Worm (Caenorhabditis elegans) whole organism, L4 larva: Measurements from ENCODE around the gene T19D12.5.

Source experiments
- F26F4.8 ChIP-seq: fragments of 200-800 bp; sonication (Bioruptor generic); conservative IDR thresholded peaks from 2 replicates; pipeline ENCODE4 v1.3.6; 2022; ENCODE audit warnings: missing genetic modification characterization, missing compliant biosample characterization
- F37D6.2 ChIP-seq: sonication (generic microtip); optimal IDR thresholded peaks from 2 replicates; lab custom pipeline; 2016; ENCODE audit warnings: mild to moderate bottlenecking, missing genetic modification characterization, missing compliant biosample characterization
- F49E8.2 ChIP-seq: sonication (generic microtip); optimal IDR thresholded peaks from 2 replicates; lab custom pipeline; 2016; ENCODE audit warnings: missing compliant biosample characterization, mild to moderate bottlenecking, missing genetic modification characterization, borderline replicate concordance
- T20F7.1 ChIP-seq: fragments of 200-800 bp; sonication (Bioruptor generic); optimal IDR thresholded peaks from 2 replicates; lab custom pipeline; 2018; ENCODE audit warnings: mild to moderate bottlenecking, missing genetic modification characterization, missing compliant biosample characterization
- T26A8.4 ChIP-seq: fragments of 200-800 bp; sonication (Bioruptor generic); IDR thresholded peaks from 2 replicates; pipeline ENCODE4 v1.3.6; 2022; ENCODE audit warnings: missing genetic modification characterization, missing compliant biosample characterization
- aha-1 ChIP-seq: fragments of 150-350 bp; peaks from one replicate; lab custom pipeline; 2014; ENCODE audit warnings: missing biosample characterization, missing genetic modification characterization
- aly-2 ChIP-seq: sonication (generic microtip); optimal IDR thresholded peaks from 2 replicates; lab custom pipeline; 2018; ENCODE audit warnings: missing biosample characterization, missing genetic modification characterization
- ama-1 ChIP-seq: fragments of 150-350 bp; optimal IDR thresholded peaks from 2 replicates; lab custom pipeline; 2014; ENCODE audit warnings: inconsistent platforms, mixed read lengths
- attf-4 ChIP-seq: sonication (generic microtip); optimal IDR thresholded peaks from 3 replicates; lab custom pipeline; 2017; ENCODE audit warnings: missing biosample characterization, missing genetic modification characterization
- ceh-32 ChIP-seq: sonication (generic microtip); optimal IDR thresholded peaks from 2 replicates; lab custom pipeline; 2016; ENCODE audit warnings: mild to moderate bottlenecking, missing genetic modification characterization, missing compliant biosample characterization; ENCODE audit not compliant: poor library complexity
- ces-1 ChIP-seq: fragments of 150-350 bp; sonication (generic microtip); optimal IDR thresholded peaks from 4 replicates; lab custom pipeline; 2014; ENCODE audit warnings: missing biosample characterization, missing genetic modification reagents, missing genetic modification characterization
- ctbp-1 ChIP-seq: fragments of 200-800 bp; sonication (Bioruptor generic); IDR thresholded peaks from 2 replicates; pipeline ENCODE4 v1.3.6; 2022; ENCODE audit warnings: missing genetic modification reagents, missing genetic modification characterization, missing compliant biosample characterization
- daf-12 ChIP-seq: fragments of 150-350 bp; optimal IDR thresholded peaks from 2 replicates; lab custom pipeline; 2014; ENCODE audit warnings: missing biosample characterization, missing genetic modification reagents, missing genetic modification characterization
- daf-16 ChIP-seq, 3 experiments: sonication (generic microtip); optimal IDR thresholded peaks; 2 replicates each; lab custom pipeline; 2016 to 2017; ENCODE audit warnings: missing genetic modification characterization in 3 of 3, missing genetic modification reagents in 3 of 3, mild to moderate bottlenecking in 2 of 3, missing compliant biosample characterization in 2 of 3, missing biosample characterization in 1 of 3, moderate library complexity in 1 of 3
- daf-19 ChIP-seq: fragments of 200-800 bp; sonication (Bioruptor generic); conservative IDR thresholded peaks from 2 replicates; pipeline ENCODE4 v1.3.6; 2022; ENCODE audit warnings: missing genetic modification characterization, missing compliant biosample characterization
- dmd-6 ChIP-seq: fragments of 200-800 bp; sonication (Bioruptor generic); IDR thresholded peaks from 2 replicates; pipeline ENCODE4 v1.3.6; 2022; ENCODE audit warnings: missing genetic modification reagents, missing genetic modification characterization, missing compliant biosample characterization
- hlh-11 ChIP-seq: fragments of 200-800 bp; sonication (Bioruptor generic); optimal IDR thresholded peaks from 2 replicates; lab custom pipeline; 2018; ENCODE audit warnings: mild to moderate bottlenecking, missing genetic modification characterization, missing compliant biosample characterization
- hlh-30 ChIP-seq: sonication (generic microtip); optimal IDR thresholded peaks from 2 replicates; lab custom pipeline; 2017; ENCODE audit warnings: antibody characterized with exemption, mild to moderate bottlenecking, missing genetic modification characterization, missing compliant biosample characterization; ENCODE audit not compliant: insufficient read depth
- hmg-1.1 ChIP-seq: fragments of 200-800 bp; sonication (Bioruptor generic); IDR thresholded peaks from 2 replicates; pipeline ENCODE4 v1.3.6; 2022; ENCODE audit warnings: missing genetic modification reagents, missing genetic modification characterization, missing compliant biosample characterization
- lin-13 ChIP-seq: fragments of 150-350 bp; optimal IDR thresholded peaks from 2 replicates; lab custom pipeline; 2014; ENCODE audit warnings: missing biosample characterization, missing genetic modification reagents, missing genetic modification characterization
- lin-38 ChIP-seq: fragments of 200-800 bp; sonication (Bioruptor generic); IDR thresholded peaks from 2 replicates; pipeline ENCODE4 v1.3.6; 2022; ENCODE audit warnings: missing genetic modification reagents, missing genetic modification characterization, missing compliant biosample characterization
- mdt-29 ChIP-seq: fragments of 200-800 bp; sonication (Bioruptor generic); IDR thresholded peaks from 2 replicates; pipeline ENCODE4 v1.3.6; 2022; ENCODE audit warnings: missing genetic modification reagents, missing genetic modification characterization, missing compliant biosample characterization
- mep-1 ChIP-seq: fragments of 150-350 bp; sonication (generic microtip); optimal IDR thresholded peaks from 3 replicates; lab custom pipeline; 2014; ENCODE audit warnings: missing biosample characterization, missing genetic modification characterization
- mxl-3 ChIP-seq: fragments of 200-800 bp; sonication (Bioruptor generic); optimal IDR thresholded peaks from 2 replicates; lab custom pipeline; 2018; ENCODE audit warnings: mild to moderate bottlenecking, missing genetic modification characterization, missing compliant biosample characterization
- nhr-10 ChIP-seq: fragments of 150-350 bp; optimal IDR thresholded peaks from 2 replicates; lab custom pipeline; 2014; ENCODE audit warnings: missing biosample characterization, missing genetic modification characterization
- nhr-237 ChIP-seq: sonication (generic microtip); optimal IDR thresholded peaks from 2 replicates; lab custom pipeline; 2017; ENCODE audit warnings: missing biosample characterization, missing genetic modification characterization
- nhr-25 ChIP-seq: sonication (generic microtip); optimal IDR thresholded peaks from 2 replicates; lab custom pipeline; 2017; ENCODE audit warnings: missing genetic modification characterization, mild to moderate bottlenecking, missing compliant biosample characterization, antibody characterized with exemption, moderate library complexity, borderline replicate concordance; ENCODE audit not compliant: insufficient read depth
- nhr-28 ChIP-seq: fragments of 150-350 bp; optimal IDR thresholded peaks from 2 replicates; lab custom pipeline; 2014; ENCODE audit warnings: missing biosample characterization, missing genetic modification characterization
- nhr-42 ChIP-seq: fragments of 200-800 bp; sonication (Bioruptor generic); IDR thresholded peaks from 2 replicates; pipeline ENCODE4 v1.3.6; 2022; ENCODE audit warnings: missing genetic modification characterization, missing compliant biosample characterization
- nhr-6 ChIP-seq: fragments of 150-350 bp; optimal IDR thresholded peaks from 2 replicates; lab custom pipeline; 2014; ENCODE audit warnings: missing biosample characterization, missing genetic modification characterization
- pqm-1 ChIP-seq: sonication (generic microtip); optimal IDR thresholded peaks from 2 replicates; lab custom pipeline; 2017; ENCODE audit warnings: missing biosample characterization, missing genetic modification characterization
- rbr-2 ChIP-seq: sonication (generic microtip); optimal IDR thresholded peaks from 2 replicates; lab custom pipeline; 2016; ENCODE audit warnings: missing genotype, missing genetic modification characterization, missing compliant biosample characterization
- sdz-12 ChIP-seq: fragments of 200-800 bp; sonication (Bioruptor generic); optimal IDR thresholded peaks from 2 replicates; lab custom pipeline; 2018; ENCODE audit warnings: mild to moderate bottlenecking, missing genetic modification characterization, missing compliant biosample characterization
- unc-62 ChIP-seq, 3 experiments: fragments of 150-350 bp in 1 of 3; sonication (generic microtip); optimal IDR thresholded peaks in 2 of 3; peaks in 1 of 3; 1 replicate in 1 of 3; 2 replicates in 2 of 3; lab custom pipeline; 2014 to 2017; ENCODE audit warnings: missing biosample characterization in 3 of 3, missing genetic modification characterization in 3 of 3, missing genetic modification reagents in 3 of 3, missing genotype in 1 of 3
- vab-7 ChIP-seq: fragments of 200-800 bp; sonication (Bioruptor generic); IDR thresholded peaks from 2 replicates; pipeline ENCODE4 v1.3.6; 2022; ENCODE audit warnings: missing genetic modification reagents, missing genetic modification characterization, missing compliant biosample characterization
- zag-1 ChIP-seq: fragments of 150-350 bp; optimal IDR thresholded peaks from 2 replicates; lab custom pipeline; 2014; ENCODE audit warnings: missing biosample characterization, missing genetic modification characterization
- zfp-3 ChIP-seq: fragments of 200-800 bp; sonication (Bioruptor generic); conservative IDR thresholded peaks from 2 replicates; pipeline ENCODE4 v1.3.6; 2022; ENCODE audit warnings: missing genetic modification reagents, missing genetic modification characterization, missing compliant biosample characterization
- zip-11 ChIP-seq: fragments of 200-800 bp; sonication (Bioruptor generic); IDR thresholded peaks from 2 replicates; pipeline ENCODE4 v1.3.6; 2022; ENCODE audit warnings: missing genetic modification characterization, missing compliant biosample characterization

T19D12.5 gene

ce11 chrII:6654284-6654683 is 18.2 kb upstream of the T19D12.5 start, which contains the start of gene T19D12.9:
TSS of gene T19D12.9 (minus strand) at chrII:6654384.
- no peak for TF ChIP-seq ctbp-1 (GFP tag; lab: Robert Waterston, UW)
- no peak for TF ChIP-seq F26F4.8 (GFP tag; lab: Robert Waterston, UW)
- TF ChIP-seq lin-13 (GFP tag; lab: Kevin White, UChicago), result no peak
- TF ChIP-seq dmd-6 (GFP tag; lab: Robert Waterston, UW), result no peak
- TF ChIP-seq nhr-42 (GFP tag; lab: Robert Waterston, UW), result no peak
- TF ChIP-seq zfp-3 (GFP tag; lab: Robert Waterston, UW), result no peak
- TF ChIP-seq daf-12 (tag; lab: Kevin White, UChicago), result no peak
- TF ChIP-seq nhr-10 (tag; lab: Kevin White, UChicago), result no peak
- no peak for TF ChIP-seq ces-1 (GFP tag; lab: Kevin White, UChicago)
- no peak for TF ChIP-seq nhr-6 (tag; lab: Kevin White, UChicago)

ce11 chrII:6651719-6652118 is 15.7 kb upstream of the T19D12.5 start, which contains the start of gene sra-26:
TSS of gene sra-26 (minus strand) at chrII:6651819.
- no peak for TF ChIP-seq attf-4 (tag; lab: Kevin White, UChicago)
- no peak for TF ChIP-seq hlh-11
- no peak for TF ChIP-seq F49E8.2 (tag; lab: Kevin White, UChicago)
- no peak for TF ChIP-seq ama-1 (lab: Kevin White, UChicago)
- TF ChIP-seq hmg-1.1 (GFP tag; lab: Robert Waterston, UW), result no peak
- TF ChIP-seq mdt-29 (GFP tag; lab: Robert Waterston, UW), result no peak
- TF ChIP-seq vab-7 (GFP tag; lab: Robert Waterston, UW), result no peak
- TF ChIP-seq T26A8.4 (GFP tag; lab: Robert Waterston, UW), result no peak
- TF ChIP-seq hlh-30 (tag; lab: Kevin White, UChicago), result no peak
- TF ChIP-seq nhr-28 (tag; lab: Kevin White, UChicago), result no peak
- TF ChIP-seq F37D6.2 (tag; lab: Kevin White, UChicago), result no peak
- TF ChIP-seq zfp-3 (GFP tag; lab: Robert Waterston, UW), result no peak
- TF ChIP-seq rbr-2, result no peak
- TF ChIP-seq mep-1 (tag; lab: Kevin White, UChicago), result no peak
- TF ChIP-seq lin-38 (GFP tag; lab: Robert Waterston, UW), result no peak
- TF ChIP-seq nhr-237, result no peak

- TF ChIP-seq rbr-2, result no peak
Observed at ce11 chrII:6649026-6649425, 13.0 kb upstream of the T19D12.5 start, which contains the start of gene oig-8. TSS of gene oig-8 (minus strand) at chrII:6649126.

ce11 chrII:6646903-6647302 is 10.9 kb upstream of the T19D12.5 start:
- TF ChIP-seq T20F7.1 (GFP tag; lab: Kevin White, UChicago) (no peak), unc-62 (GFP tag; optimal IDR thresholded peaks at IDR 0.05 in 1 of 2; lab: Kevin White, UChicago) (peak in 1 of 2 experiments; percentile 48), unc-62 (tag; optimal IDR thresholded peaks at IDR 0.05; lab: Kevin White, UChicago) (no peak)

- TF ChIP-seq aha-1 (tag; lab: Kevin White, UChicago) (peak; percentile 29), nhr-25 (tag; lab: Kevin White, UChicago) (no peak), unc-62 (GFP tag; optimal IDR thresholded peaks at IDR 0.05 in 1 of 2; lab: Kevin White, UChicago) (peak in 1 of 2 experiments; percentile 73), unc-62 (tag; optimal IDR thresholded peaks at IDR 0.05; lab: Kevin White, UChicago) (no peak)
Observed at ce11 chrII:6642651-6643167, 6.7 kb upstream of the T19D12.5 start, which contains the start of gene T19D12.6. TSS of gene T19D12.6 (minus strand) at chrII:6643117.

- TF ChIP-seq nhr-237 (no peak), ceh-32 (tag; lab: Kevin White, UChicago) (no peak), daf-16 (GFP tag; optimal IDR thresholded peaks at IDR 0.05; lab: Kevin White, UChicago) (no peak), daf-16 (tag; optimal IDR thresholded peaks at IDR 0.05; lab: Kevin White, UChicago) (no peak), nhr-6 (tag; lab: Kevin White, UChicago) (no peak), lin-13 (GFP tag; lab: Kevin White, UChicago) (no peak), mxl-3 (GFP tag; lab: Kevin White, UChicago) (no peak), F37D6.2 (tag; lab: Kevin White, UChicago) (no peak), zip-11 (GFP tag; lab: Robert Waterston, UW) (no peak), zag-1 (tag; lab: Kevin White, UChicago) (no peak), daf-19 (no peak), nhr-25 (tag; lab: Kevin White, UChicago) (no peak), sdz-12 (GFP tag; lab: Kevin White, UChicago) (no peak), pqm-1 (tag; lab: Kevin White, UChicago) (no peak), aly-2 (no peak)
Observed at ce11 chrII:6642180-6642579, 6.1 kb upstream of the T19D12.5 start.
